Worm (Caenorhabditis elegans) whole organism, midembryonic: ENCODE measurements around the gene tyra-3.

ENCODE experiments used
- T22C8.4 ChIP-seq: fragments of 200-800 bp; sonication (Bioruptor generic); IDR thresholded peaks from 2 replicates; pipeline ENCODE4 v1.3.6; 2022; ENCODE audit warnings: missing genetic modification characterization, missing compliant biosample characterization
- cog-1 ChIP-seq: sonication (generic microtip); optimal IDR thresholded peaks from 2 replicates; lab custom pipeline; 2016; ENCODE audit warnings: missing genetic modification characterization, missing compliant biosample characterization
- flt-1 ChIP-seq: fragments of 200-800 bp; sonication (Bioruptor generic); IDR thresholded peaks from 2 replicates; pipeline ENCODE4 v1.3.6; 2022; ENCODE audit warnings: missing genetic modification characterization, missing compliant biosample characterization
- klf-2 ChIP-seq: fragments of 200-800 bp; sonication (Bioruptor generic); conservative IDR thresholded peaks from 2 replicates; pipeline ENCODE4 v1.3.6; 2022; ENCODE audit warnings: missing genetic modification reagents, missing genetic modification characterization, missing compliant biosample characterization
- med-1 ChIP-seq: sonication (generic microtip); optimal IDR thresholded peaks from 2 replicates; lab custom pipeline; 2017; ENCODE audit warnings: missing genetic modification characterization, mild to moderate bottlenecking, missing compliant biosample characterization, antibody characterized with exemption, missing genetic modification reagents; ENCODE audit not compliant: insufficient read depth
- ref-1 ChIP-seq: fragments of 200-800 bp; sonication (Bioruptor generic); conservative IDR thresholded peaks from 2 replicates; pipeline ENCODE4 v1.3.6; 2022; ENCODE audit warnings: missing genetic modification reagents, missing genetic modification characterization, missing compliant biosample characterization
- tab-1 ChIP-seq: fragments of 200-800 bp; sonication (Bioruptor generic); IDR thresholded peaks from 2 replicates; pipeline ENCODE4 v1.3.6; 2022; ENCODE audit warnings: missing genetic modification characterization, missing compliant biosample characterization
- ztf-23 ChIP-seq: fragments of 200-800 bp; sonication (Bioruptor generic); IDR thresholded peaks from 2 replicates; pipeline ENCODE4 v1.3.6; 2022; ENCODE audit warnings: missing genetic modification reagents, missing genetic modification characterization, missing compliant biosample characterization
- ztf-29 ChIP-seq: fragments of 200-800 bp; sonication (Bioruptor generic); IDR thresholded peaks from 2 replicates; pipeline ENCODE4 v1.3.6; 2022; ENCODE audit warnings: missing genetic modification reagents, missing genetic modification characterization, missing compliant biosample characterization

The tyra-3 gene

ce11 chrX:4920942-4921540 is 26.8 kb upstream of the tyra-3 start, which contains the start of gene K05B2.4:
TSS of gene K05B2.4 (minus strand) at chrX:4920992.
- TF ChIP-seq T22C8.4 (GFP tag; lab: Robert Waterston, UW) (no peak), ref-1 (GFP tag; lab: Robert Waterston, UW) (no peak), klf-2 (GFP tag; lab: Robert Waterston, UW) (no peak), ztf-29 (GFP tag; lab: Robert Waterston, UW) (no peak), cog-1 (tag; lab: Kevin White, UChicago) (no peak), flt-1 (GFP tag; lab: Robert Waterston, UW) (no peak), med-1 (GFP tag; lab: Kevin White, UChicago) (no peak), ztf-23 (GFP tag; lab: Robert Waterston, UW) (no peak), tab-1 (no peak)

ce11 chrX:4928118-4928517 is 19.7 kb upstream of the tyra-3 start:
- no peak for TF ChIP-seq tab-1
- TF ChIP-seq ztf-23 (GFP tag; lab: Robert Waterston, UW) = no peak
- no peak for TF ChIP-seq ref-1 (GFP tag; lab: Robert Waterston, UW)
- no peak for TF ChIP-seq flt-1 (GFP tag; lab: Robert Waterston, UW)
- TF ChIP-seq T22C8.4 (GFP tag; lab: Robert Waterston, UW) = no peak
- TF ChIP-seq ztf-29 (GFP tag; lab: Robert Waterston, UW) = no peak
- no peak for TF ChIP-seq cog-1 (tag; lab: Kevin White, UChicago)
- TF ChIP-seq med-1 (GFP tag; lab: Kevin White, UChicago) = no peak
- TF ChIP-seq klf-2 (GFP tag; lab: Robert Waterston, UW) = no peak

DNA sequence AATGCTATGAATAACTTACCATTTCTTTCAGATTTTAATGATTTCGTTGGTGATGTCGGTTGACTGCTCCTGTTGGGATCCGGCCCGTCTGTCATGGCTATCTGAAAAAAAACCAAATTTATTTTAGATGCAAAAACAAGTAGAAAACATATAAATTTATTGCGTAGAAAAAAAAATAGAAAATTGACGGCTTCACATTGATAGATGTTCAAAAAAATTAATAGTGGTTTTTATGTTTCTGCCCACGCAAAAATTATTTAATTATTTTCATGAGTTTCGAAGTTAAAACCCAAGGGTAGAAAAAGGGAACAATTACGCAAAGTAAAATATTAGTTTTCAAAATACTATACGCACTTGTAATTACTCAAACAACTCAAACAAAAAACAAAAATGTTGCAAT is 18.2 kb upstream of the tyra-3 start, which contains the start of gene mct-4:
TSS of gene mct-4 (minus strand) at position 101 of the 400 bp plus-strand sequence.
- TF ChIP-seq T22C8.4 (GFP tag; lab: Robert Waterston, UW) (no peak), med-1 (GFP tag; lab: Kevin White, UChicago) (no peak), ztf-23 (GFP tag; lab: Robert Waterston, UW) (no peak), tab-1 (no peak), flt-1 (GFP tag; lab: Robert Waterston, UW) (no peak), ztf-29 (GFP tag; lab: Robert Waterston, UW) (no peak), cog-1 (tag; lab: Kevin White, UChicago) (no peak), ref-1 (GFP tag; lab: Robert Waterston, UW) (no peak), klf-2 (GFP tag; lab: Robert Waterston, UW) (no peak)

ce11 chrX:4932023-4932422 is 15.8 kb upstream of the tyra-3 start:
- TF ChIP-seq ref-1 (GFP tag; lab: Robert Waterston, UW) (no peak), klf-2 (GFP tag; lab: Robert Waterston, UW) (no peak), T22C8.4 (GFP tag; lab: Robert Waterston, UW) (no peak), ztf-23 (GFP tag; lab: Robert Waterston, UW) (no peak), ztf-29 (GFP tag; lab: Robert Waterston, UW) (no peak), tab-1 (no peak), cog-1 (tag; lab: Kevin White, UChicago) (no peak), med-1 (GFP tag; lab: Kevin White, UChicago) (no peak)

- TF ChIP-seq cog-1 (tag; lab: Kevin White, UChicago) (no peak), ztf-23 (GFP tag; lab: Robert Waterston, UW) (no peak), tab-1 (no peak), ref-1 (GFP tag; lab: Robert Waterston, UW) (no peak), T22C8.4 (GFP tag; lab: Robert Waterston, UW) (no peak), flt-1 (GFP tag; lab: Robert Waterston, UW) (no peak), klf-2 (GFP tag; lab: Robert Waterston, UW) (no peak), med-1 (GFP tag; lab: Kevin White, UChicago) (no peak), ztf-29 (GFP tag; lab: Robert Waterston, UW) (no peak)
Observed at ce11 chrX:4932964-4933363, 14.9 kb upstream of the tyra-3 start.

DNA sequence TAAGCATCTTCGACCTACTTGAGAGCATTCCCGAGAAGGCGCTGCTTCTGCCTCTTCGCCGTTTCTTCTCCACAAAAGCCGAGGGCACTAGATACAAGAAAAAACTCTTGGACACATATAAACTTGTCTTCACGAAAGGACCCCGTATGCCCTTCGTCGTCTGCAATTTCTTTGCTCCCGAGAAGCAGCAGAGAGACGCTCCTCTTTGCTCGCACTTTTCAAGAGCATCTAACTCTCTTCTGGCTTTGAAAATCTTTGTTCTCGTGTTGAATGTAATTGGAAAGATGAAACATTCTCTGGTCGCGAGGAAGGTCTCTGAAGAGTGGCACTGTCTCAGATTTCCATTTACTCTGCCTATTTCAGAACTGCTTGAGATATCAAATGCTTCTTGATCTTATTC is 8.9 kb upstream of the tyra-3 start:
- TF ChIP-seq cog-1 (tag; lab: Kevin White, UChicago) (no peak), med-1 (GFP tag; lab: Kevin White, UChicago) (no peak), ztf-23 (GFP tag; lab: Robert Waterston, UW) (no peak), flt-1 (GFP tag; lab: Robert Waterston, UW) (no peak), ztf-29 (GFP tag; lab: Robert Waterston, UW) (no peak), ref-1 (GFP tag; lab: Robert Waterston, UW) (no peak), T22C8.4 (GFP tag; lab: Robert Waterston, UW) (no peak), klf-2 (GFP tag; lab: Robert Waterston, UW) (no peak), tab-1 (no peak)

- TF ChIP-seq T22C8.4 (GFP tag; lab: Robert Waterston, UW) = no peak
- TF ChIP-seq cog-1 (tag; lab: Kevin White, UChicago) = peak; percentile 41
Observed at ce11 chrX:4957259-4957658, 9.4 kb downstream of the tyra-3 start, which contains the start of gene M03F4.4. TSS of gene M03F4.4 (minus strand) at chrX:4957418.

DNA sequence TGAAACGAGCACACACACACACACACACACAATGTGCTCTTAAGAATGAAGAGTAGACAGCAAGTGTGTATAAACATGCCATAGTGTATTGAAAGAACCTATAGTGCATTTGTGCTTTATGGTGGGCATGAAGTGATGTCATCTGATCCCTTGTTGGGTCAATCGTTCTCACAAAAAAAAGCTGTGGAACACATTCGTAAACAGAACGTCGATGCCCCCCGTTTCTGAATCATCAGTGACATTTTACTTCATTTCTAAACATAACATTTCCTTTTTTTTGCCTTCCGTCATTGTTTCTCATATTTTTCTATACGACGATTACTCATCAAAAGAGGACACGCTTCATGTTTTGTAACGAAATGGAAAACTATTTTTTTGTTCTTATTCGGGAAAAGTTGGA is 11.1 kb downstream of the tyra-3 start:
- TF ChIP-seq klf-2 (GFP tag; lab: Robert Waterston, UW) (no peak), ztf-23 (GFP tag; lab: Robert Waterston, UW) (no peak), T22C8.4 (GFP tag; lab: Robert Waterston, UW) (no peak), tab-1 (no peak), cog-1 (tag; lab: Kevin White, UChicago) (no peak), med-1 (GFP tag; lab: Kevin White, UChicago) (no peak), flt-1 (GFP tag; lab: Robert Waterston, UW) (no peak), ztf-29 (GFP tag; lab: Robert Waterston, UW) (no peak), ref-1 (GFP tag; lab: Robert Waterston, UW) (no peak)

- no peak for TF ChIP-seq ztf-29 (GFP tag; lab: Robert Waterston, UW)
- no peak for TF ChIP-seq cog-1 (tag; lab: Kevin White, UChicago)
- TF ChIP-seq tab-1 = no peak
- TF ChIP-seq klf-2 (GFP tag; lab: Robert Waterston, UW) = no peak
- no peak for TF ChIP-seq med-1 (GFP tag; lab: Kevin White, UChicago)
- TF ChIP-seq ztf-23 (GFP tag; lab: Robert Waterston, UW) = no peak
- TF ChIP-seq T22C8.4 (GFP tag; lab: Robert Waterston, UW) = no peak
- no peak for TF ChIP-seq flt-1 (GFP tag; lab: Robert Waterston, UW)
- TF ChIP-seq ref-1 (GFP tag; lab: Robert Waterston, UW) = no peak
Observed at ce11 chrX:4959440-4959839, 11.6 kb downstream of the tyra-3 start.
